Fruit fly (Drosophila melanogaster) whole organism, pupa: ENCODE data around the gene Cp7Fc.

ENCODE experiments used
- CG10348 ChIP-seq: fragments of 200-800 bp; sonication (Bioruptor generic); IDR thresholded peaks from 2 replicates; pipeline ENCODE4 v1.3.6; 2022; ENCODE audit warnings: missing biosample characterization, missing genetic modification characterization
- CG12605 ChIP-seq: fragments of 200-800 bp; sonication (Bioruptor generic); IDR thresholded peaks from 2 replicates; pipeline ENCODE4 v1.3.6; 2022; ENCODE audit warnings: missing biosample characterization, missing genetic modification characterization
- CG13204 ChIP-seq: fragments of 200-800 bp; sonication (Bioruptor generic); optimal IDR thresholded peaks from 2 replicates; lab custom pipeline; 2018; ENCODE audit warnings: missing biosample characterization, mild to moderate bottlenecking, missing genetic modification characterization, moderate library complexity
- CG14655 ChIP-seq: fragments of 200-800 bp; sonication (Bioruptor generic); optimal IDR thresholded peaks from 3 replicates; lab custom pipeline; 2017; ENCODE audit warnings: mild to moderate bottlenecking, missing biosample characterization, missing genetic modification reagents, missing genetic modification characterization
- CG15710 ChIP-seq: fragments of 200-800 bp; sonication (Bioruptor generic); optimal IDR thresholded peaks from 2 replicates; lab custom pipeline; 2018; ENCODE audit warnings: missing biosample characterization, mild to moderate bottlenecking, missing genetic modification characterization, moderate library complexity
- CG17806 ChIP-seq: fragments of 200-800 bp; sonication (Bioruptor generic); optimal IDR thresholded peaks from 2 replicates; lab custom pipeline; 2018; ENCODE audit warnings: missing biosample characterization, mild to moderate bottlenecking, missing genetic modification characterization, moderate library complexity
- CG32121 ChIP-seq: fragments of 200-800 bp; sonication (Bioruptor generic); IDR thresholded peaks from 2 replicates; pipeline ENCODE4 v1.3.6; 2022; ENCODE audit warnings: missing biosample characterization, missing genetic modification characterization
- CG34367 ChIP-seq: fragments of 200-800 bp; sonication (Bioruptor generic); optimal IDR thresholded peaks from 2 replicates; lab custom pipeline; 2018; ENCODE audit warnings: missing biosample characterization, mild to moderate bottlenecking, missing genetic modification characterization
- CG4496 ChIP-seq: fragments of 200-800 bp; sonication (Bioruptor generic); IDR thresholded peaks from 3 replicates; pipeline ENCODE4 v1.3.6; 2022; ENCODE audit warnings: missing biosample characterization, missing genetic modification characterization
- CG8159 ChIP-seq: fragments of 200-800 bp; sonication (Bioruptor generic); optimal IDR thresholded peaks from 3 replicates; lab custom pipeline; 2018; ENCODE audit warnings: missing biosample characterization, mild to moderate bottlenecking, missing genetic modification characterization, moderate library complexity
- CG8301 ChIP-seq: fragments of 200-800 bp; sonication (Bioruptor generic); optimal IDR thresholded peaks from 2 replicates; lab custom pipeline; 2018; ENCODE audit warnings: missing biosample characterization, mild to moderate bottlenecking, missing genetic modification characterization
- CG9948 ChIP-seq: fragments of 200-800 bp; sonication (Bioruptor generic); optimal IDR thresholded peaks from 2 replicates; lab custom pipeline; 2018; ENCODE audit warnings: missing biosample characterization, mild to moderate bottlenecking, missing genetic modification characterization, moderate library complexity
- D1 ChIP-seq: fragments of 200-800 bp; sonication (Bioruptor generic); optimal IDR thresholded peaks from 2 replicates; lab custom pipeline; 2018; ENCODE audit warnings: missing biosample characterization, mild to moderate bottlenecking, missing genetic modification characterization, moderate library complexity
- EcR ChIP-seq: fragments of 200-800 bp; sonication (Bioruptor generic); optimal IDR thresholded peaks from 3 replicates; lab custom pipeline; 2019; ENCODE audit warnings: missing biosample characterization, missing genetic modification characterization, mild to moderate bottlenecking, moderate library complexity, missing genetic modification reagents
- Ets98B ChIP-seq: fragments of 200-800 bp; sonication (Bioruptor generic); IDR thresholded peaks from 2 replicates; pipeline ENCODE4 v1.3.6; 2022; ENCODE audit warnings: missing biosample characterization, missing genetic modification characterization
- Pif1A ChIP-seq: fragments of 200-800 bp; sonication (Bioruptor generic); optimal IDR thresholded peaks from 3 replicates; lab custom pipeline; 2016; ENCODE audit warnings: missing biosample characterization, missing genetic modification characterization
- Pif1B ChIP-seq: fragments of 200-800 bp; sonication (Bioruptor generic); optimal IDR thresholded peaks from 3 replicates; lab custom pipeline; 2016; ENCODE audit warnings: missing biosample characterization, missing genetic modification characterization
- Snoo ChIP-seq: fragments of 200-800 bp; sonication (Bioruptor generic); optimal IDR thresholded peaks from 3 replicates; lab custom pipeline; 2017; ENCODE audit warnings: missing biosample characterization, mild to moderate bottlenecking, missing genetic modification characterization, inconsistent platforms
- fd96Ca ChIP-seq: fragments of 200-800 bp; sonication (Bioruptor generic); IDR thresholded peaks from 3 replicates; pipeline ENCODE4 v1.3.6; 2022; ENCODE audit warnings: missing biosample characterization, missing genetic modification characterization
- gl ChIP-seq: fragments of 200-800 bp; sonication (Bioruptor generic); optimal IDR thresholded peaks from 2 replicates; lab custom pipeline; 2018; ENCODE audit warnings: missing biosample characterization, mild to moderate bottlenecking, missing genetic modification characterization
- rn ChIP-seq: fragments of 200-800 bp; sonication (Bioruptor generic); IDR thresholded peaks from 2 replicates; pipeline ENCODE4 v1.3.6; 2022; ENCODE audit warnings: missing biosample characterization, missing genetic modification characterization

Gene Cp7Fc

dm6 chrX:8476817-8477216, at the start of gene Cp7Fc:
Gene Cp7Fc, plus strand, starts transcription at chrX:8477117.
- no peak for TF ChIP-seq Pif1A (GFP tag; lab: Kevin White, UChicago)
- no peak for TF ChIP-seq rn (GFP tag; lab: Robert Waterston, UW)
- TF ChIP-seq CG9948 (tag; lab: Kevin White, UChicago): no peak
- TF ChIP-seq Ets98B (GFP tag; lab: Robert Waterston, UW): no peak
- no peak for TF ChIP-seq EcR (GFP tag; lab: Kevin White, UChicago)
- TF ChIP-seq fd96Ca (GFP tag; lab: Robert Waterston, UW): no peak
- TF ChIP-seq Snoo (tag; lab: Kevin White, UChicago): no peak

- TF ChIP-seq CG8159 (tag; lab: Kevin White, UChicago): no peak
- no peak for TF ChIP-seq rn (GFP tag; lab: Robert Waterston, UW)
- no peak for TF ChIP-seq CG12605 (GFP tag; lab: Robert Waterston, UW)
- TF ChIP-seq Ets98B (GFP tag; lab: Robert Waterston, UW): no peak
- no peak for TF ChIP-seq CG10348 (GFP tag; lab: Robert Waterston, UW)
- TF ChIP-seq CG13204: no peak
- no peak for TF ChIP-seq CG14655
- no peak for TF ChIP-seq D1 (tag; lab: Kevin White, UChicago)
- TF ChIP-seq, all 21 proteins: peak for 0
Observed at dm6 chrX:8433709-8434108, 43.2 kb upstream of the Cp7Fc start, which contains the start of gene CG32712. Gene CG32712, minus strand, starts transcription at chrX:8433809.

DNA sequence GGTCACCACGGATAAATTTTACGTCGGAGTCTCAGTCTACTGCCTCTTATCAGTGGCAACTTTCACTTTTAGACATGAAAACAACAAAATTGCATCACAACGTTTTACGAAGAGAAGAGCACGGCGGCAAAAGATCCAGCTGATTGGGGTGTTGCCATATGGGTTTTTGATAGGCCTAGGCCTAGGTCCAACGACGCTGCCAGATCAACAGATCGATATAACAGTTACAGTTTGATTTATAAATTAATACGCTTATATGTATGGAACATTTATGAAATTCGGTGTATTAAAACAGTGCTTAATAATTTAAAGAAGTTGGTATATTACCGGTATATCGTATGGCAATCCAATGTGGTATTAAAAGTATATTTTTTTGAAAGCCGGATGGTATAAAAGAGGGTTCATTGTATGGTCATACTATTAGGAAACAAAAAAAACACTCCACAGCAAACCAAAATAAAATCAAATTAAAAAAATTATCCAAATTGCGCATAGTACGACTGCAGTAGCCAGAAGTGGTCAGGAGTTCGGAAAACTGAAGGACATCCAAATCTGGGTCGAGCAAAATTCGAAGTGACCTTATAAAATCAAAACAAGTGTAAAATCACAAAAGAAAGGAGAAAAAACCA, 40.1 kb upstream of the Cp7Fc start, which contains the start of gene CG1440:
Gene CG1440, plus strand, starts transcription at position 402 of the 629 bp plus-strand sequence.
- TF ChIP-seq D1 (tag; lab: Kevin White, UChicago) (no peak), CG8301 (tag; lab: Kevin White, UChicago) (no peak), CG15710 (tag; lab: Kevin White, UChicago) (peak; percentile 34), EcR (GFP tag; lab: Kevin White, UChicago) (no peak), CG14655 (no peak), CG8159 (tag; lab: Kevin White, UChicago) (no peak), CG10348 (GFP tag; lab: Robert Waterston, UW) (no peak), rn (GFP tag; lab: Robert Waterston, UW) (no peak), Pif1A (GFP tag; lab: Kevin White, UChicago) (no peak), gl (no peak), CG4496 (GFP tag; lab: Robert Waterston, UW) (peak; percentile 10; the same call in 1 of the 3 replicates), Snoo (tag; lab: Kevin White, UChicago) (peak; percentile 6), Pif1B (no peak), CG32121 (GFP tag; lab: Robert Waterston, UW) (peak; percentile 30; the same call in 1 of the 2 replicates), Ets98B (GFP tag; lab: Robert Waterston, UW) (peak; percentile 18; the same call in 1 of the 2 replicates), CG12605 (GFP tag; lab: Robert Waterston, UW) (peak; percentile 11; the same call in 1 of the 2 replicates), CG9948 (tag; lab: Kevin White, UChicago) (no peak), fd96Ca (GFP tag; lab: Robert Waterston, UW) (0 out of 3 replicates have a peak, but pooled peaks have one; percentile 23), CG17806 (tag; lab: Kevin White, UChicago) (peak; percentile 32), CG34367 (tag; lab: Kevin White, UChicago) (peak; percentile 49), CG13204 (no peak)

dm6 chrX:8437285-8438110, 39.4 kb upstream of the Cp7Fc start, which contains the start of gene Miga:
Gene Miga, minus strand, starts transcription at chrX:8437820.
- TF ChIP-seq Pif1B: peak; percentile 36
- TF ChIP-seq Ets98B (GFP tag; lab: Robert Waterston, UW): peak; percentile 11; the same call in 1 of the 2 replicates
- 0 out of 3 replicates have a peak, but pooled peaks have one; percentile 40 for TF ChIP-seq CG4496 (GFP tag; lab: Robert Waterston, UW)
- TF ChIP-seq CG8159 (tag; lab: Kevin White, UChicago): no peak
- peak; percentile 32; the same call in 1 of the 2 replicates for TF ChIP-seq CG32121 (GFP tag; lab: Robert Waterston, UW)
- no peak for TF ChIP-seq CG14655
- TF ChIP-seq CG17806 (tag; lab: Kevin White, UChicago): no peak
- TF ChIP-seq EcR (GFP tag; lab: Kevin White, UChicago): peak; percentile 92
- TF ChIP-seq CG9948 (tag; lab: Kevin White, UChicago): no peak
- TF ChIP-seq CG10348 (GFP tag; lab: Robert Waterston, UW): no peak
- no peak for TF ChIP-seq Snoo (tag; lab: Kevin White, UChicago)
- TF ChIP-seq CG15710 (tag; lab: Kevin White, UChicago): no peak
- TF ChIP-seq D1 (tag; lab: Kevin White, UChicago): no peak
- TF ChIP-seq CG13204: no peak
- TF ChIP-seq CG8301 (tag; lab: Kevin White, UChicago): peak; percentile 2
- no peak for TF ChIP-seq CG34367 (tag; lab: Kevin White, UChicago)
- TF ChIP-seq fd96Ca (GFP tag; lab: Robert Waterston, UW): no peak
- no peak for TF ChIP-seq rn (GFP tag; lab: Robert Waterston, UW)
- no peak for TF ChIP-seq CG12605 (GFP tag; lab: Robert Waterston, UW)
- no peak for TF ChIP-seq gl
- no peak for TF ChIP-seq Pif1A (GFP tag; lab: Kevin White, UChicago)

dm6 chrX:8442161-8442560, 34.8 kb upstream of the Cp7Fc start, which contains the start of gene CG12123:
Gene CG12123, minus strand, starts transcription at chrX:8442348.
- TF ChIP-seq CG13204 (no peak), CG4496 (GFP tag; lab: Robert Waterston, UW) (no peak), CG9948 (tag; lab: Kevin White, UChicago) (no peak), CG8301 (tag; lab: Kevin White, UChicago) (no peak), CG15710 (tag; lab: Kevin White, UChicago) (no peak), CG14655 (no peak), Snoo (tag; lab: Kevin White, UChicago) (no peak), rn (GFP tag; lab: Robert Waterston, UW) (no peak), CG8159 (tag; lab: Kevin White, UChicago) (no peak), Pif1A (GFP tag; lab: Kevin White, UChicago) (no peak), CG17806 (tag; lab: Kevin White, UChicago) (no peak), EcR (GFP tag; lab: Kevin White, UChicago) (no peak)
- TF ChIP-seq, all 21 proteins: peak for 0
